Worm (Caenorhabditis elegans) whole organism, late embryonic: ENCODE measurements around the gene lpd-9.

Experiments used
- C08G9.2 ChIP-seq: sonication (generic microtip); optimal IDR thresholded peaks from 2 replicates; lab custom pipeline; 2016; ENCODE audit warnings: mild to moderate bottlenecking, missing genetic modification characterization, moderate library complexity, missing compliant biosample characterization
- F13H6.1 ChIP-seq: sonication (generic microtip); optimal IDR thresholded peaks from 2 replicates; lab custom pipeline; 2016; ENCODE audit warnings: missing genetic modification characterization, missing compliant biosample characterization
- K09A11.1 ChIP-seq: sonication (generic microtip); optimal IDR thresholded peaks from 2 replicates; lab custom pipeline; 2017; ENCODE audit warnings: antibody characterized with exemption, mild to moderate bottlenecking, missing genetic modification characterization, missing compliant biosample characterization; ENCODE audit not compliant: insufficient read depth
- T23F11.4 ChIP-seq: fragments of 200-800 bp; sonication (Bioruptor generic); optimal IDR thresholded peaks from 2 replicates; lab custom pipeline; 2018; ENCODE audit warnings: mild to moderate bottlenecking, missing genetic modification characterization, missing compliant biosample characterization
- ahr-1 ChIP-seq: sonication (generic microtip); optimal IDR thresholded peaks from 2 replicates; lab custom pipeline; 2016; ENCODE audit warnings: missing genetic modification characterization, missing compliant biosample characterization
- ama-1 ChIP-seq: fragments of 150-350 bp; optimal IDR thresholded peaks from 2 replicates; lab custom pipeline; 2014
- ceh-14 ChIP-seq: sonication (generic microtip); optimal IDR thresholded peaks from 2 replicates; lab custom pipeline; 2016; ENCODE audit warnings: missing genotype, missing genetic modification characterization, missing compliant biosample characterization
- ceh-18 ChIP-seq: sonication (generic microtip); optimal IDR thresholded peaks from 2 replicates; lab custom pipeline; 2016; ENCODE audit warnings: missing genetic modification characterization, missing compliant biosample characterization
- ceh-19 ChIP-seq: fragments of 200-800 bp; sonication (Bioruptor generic); optimal IDR thresholded peaks from 2 replicates; lab custom pipeline; 2018; ENCODE audit warnings: mild to moderate bottlenecking, missing genetic modification characterization, missing compliant biosample characterization
- ceh-2 ChIP-seq: sonication (generic microtip); optimal IDR thresholded peaks from 2 replicates; lab custom pipeline; 2016; ENCODE audit warnings: missing genotype, missing genetic modification characterization, missing compliant biosample characterization
- ceh-22 ChIP-seq: sonication (generic microtip); optimal IDR thresholded peaks from 2 replicates; lab custom pipeline; 2017; ENCODE audit warnings: missing biosample characterization, missing genetic modification characterization
- ceh-30 ChIP-seq: fragments of 150-350 bp; optimal IDR thresholded peaks from 2 replicates; lab custom pipeline; 2014; ENCODE audit warnings: missing biosample characterization, missing genetic modification characterization
- ceh-45 ChIP-seq: fragments of 200-800 bp; sonication (Bioruptor generic); IDR thresholded peaks from 2 replicates; pipeline ENCODE4 v1.3.6; 2022; ENCODE audit warnings: missing genetic modification reagents, missing genetic modification characterization, missing compliant biosample characterization
- ceh-48 ChIP-seq: sonication (generic microtip); optimal IDR thresholded peaks from 2 replicates; lab custom pipeline; 2016; ENCODE audit warnings: missing genetic modification characterization, inconsistent platforms, missing compliant biosample characterization
- ceh-6 ChIP-seq: fragments of 200-800 bp; sonication (Bioruptor generic); optimal IDR thresholded peaks from 2 replicates; lab custom pipeline; 2018; ENCODE audit warnings: mild to moderate bottlenecking, missing genetic modification characterization, missing compliant biosample characterization
- che-1 ChIP-seq: sonication (generic microtip); optimal IDR thresholded peaks from 2 replicates; lab custom pipeline; 2016; ENCODE audit warnings: mild to moderate bottlenecking, missing genetic modification characterization, missing compliant biosample characterization
- dmd-4 ChIP-seq: sonication (generic microtip); optimal IDR thresholded peaks from 2 replicates; lab custom pipeline; 2016; ENCODE audit warnings: borderline replicate concordance, missing genetic modification characterization, missing compliant biosample characterization
- dve-1 ChIP-seq: sonication (generic microtip); optimal IDR thresholded peaks from 2 replicates; lab custom pipeline; 2017; ENCODE audit warnings: antibody characterized with exemption, mild to moderate bottlenecking, missing genetic modification characterization, missing compliant biosample characterization
- elt-2 ChIP-seq: sonication (generic microtip); optimal IDR thresholded peaks from 2 replicates; lab custom pipeline; 2016; ENCODE audit warnings: missing genetic modification reagents, missing genetic modification characterization, missing compliant biosample characterization
- elt-4 ChIP-seq: sonication (generic microtip); optimal IDR thresholded peaks from 2 replicates; lab custom pipeline; 2016; ENCODE audit warnings: missing genetic modification characterization, missing compliant biosample characterization
- fax-1 ChIP-seq: sonication (generic microtip); optimal IDR thresholded peaks from 2 replicates; lab custom pipeline; 2016; ENCODE audit warnings: missing genotype, missing genetic modification characterization, missing compliant biosample characterization
- fkh-6 ChIP-seq: sonication (generic microtip); optimal IDR thresholded peaks from 2 replicates; lab custom pipeline; 2016; ENCODE audit warnings: missing genetic modification characterization, missing compliant biosample characterization
- hlh-13 ChIP-seq: fragments of 200-800 bp; sonication (Bioruptor generic); optimal IDR thresholded peaks from 2 replicates; lab custom pipeline; 2018; ENCODE audit warnings: mild to moderate bottlenecking, missing genetic modification characterization, missing compliant biosample characterization
- hlh-15 ChIP-seq: sonication (generic microtip); optimal IDR thresholded peaks from 2 replicates; lab custom pipeline; 2016; ENCODE audit warnings: missing genetic modification characterization, missing compliant biosample characterization
- hlh-8 ChIP-seq: sonication (generic microtip); optimal IDR thresholded peaks from 2 replicates; lab custom pipeline; 2016; ENCODE audit warnings: missing genotype, missing genetic modification characterization, missing compliant biosample characterization
- lim-6 ChIP-seq: sonication (generic microtip); optimal IDR thresholded peaks from 2 replicates; lab custom pipeline; 2016; ENCODE audit warnings: missing genetic modification characterization, missing compliant biosample characterization
- nfya-1 ChIP-seq: sonication (generic microtip); optimal IDR thresholded peaks from 2 replicates; lab custom pipeline; 2017; ENCODE audit warnings: missing genetic modification characterization, mild to moderate bottlenecking, missing compliant biosample characterization, antibody characterized with exemption, moderate library complexity
- nhr-11 ChIP-seq: fragments of 150-350 bp; optimal IDR thresholded peaks from 2 replicates; lab custom pipeline; 2014; ENCODE audit warnings: missing biosample characterization, missing genetic modification characterization
- pag-3 ChIP-seq: sonication (generic microtip); optimal IDR thresholded peaks from 2 replicates; lab custom pipeline; 2016; ENCODE audit warnings: missing compliant biosample characterization, missing genetic modification characterization, borderline replicate concordance
- pat-9 ChIP-seq: fragments of 200-800 bp; sonication (Bioruptor generic); optimal IDR thresholded peaks from 2 replicates; lab custom pipeline; 2018; ENCODE audit warnings: mild to moderate bottlenecking, missing genetic modification characterization, moderate library complexity, missing compliant biosample characterization
- pax-1 ChIP-seq: fragments of 150-350 bp; optimal IDR thresholded peaks from 2 replicates; lab custom pipeline; 2014; ENCODE audit warnings: missing biosample characterization, missing genetic modification characterization
- pha-2 ChIP-seq: sonication (generic microtip); optimal IDR thresholded peaks from 2 replicates; lab custom pipeline; 2017; ENCODE audit warnings: mild to moderate bottlenecking, missing genetic modification characterization, missing compliant biosample characterization
- pqm-1 ChIP-seq: sonication (generic microtip); optimal IDR thresholded peaks from 2 replicates; lab custom pipeline; 2016; ENCODE audit warnings: missing genetic modification characterization, missing compliant biosample characterization
- sdc-2 ChIP-seq: sonication (generic microtip); optimal IDR thresholded peaks from 2 replicates; lab custom pipeline; 2016; ENCODE audit warnings: missing genotype, missing genetic modification characterization, missing compliant biosample characterization
- sox-2 ChIP-seq: fragments of 200-800 bp; sonication (Bioruptor generic); IDR thresholded peaks from 2 replicates; pipeline ENCODE4 v1.3.6; 2022; ENCODE audit warnings: missing genetic modification reagents, missing genetic modification characterization, missing compliant biosample characterization
- sox-4 ChIP-seq: sonication (generic microtip); optimal IDR thresholded peaks from 2 replicates; lab custom pipeline; 2017; ENCODE audit warnings: mild to moderate bottlenecking, missing genetic modification characterization, inconsistent platforms, missing compliant biosample characterization
- tbx-7 ChIP-seq: sonication (generic microtip); optimal IDR thresholded peaks from 2 replicates; lab custom pipeline; 2016; ENCODE audit warnings: missing genotype, missing genetic modification characterization, missing compliant biosample characterization
- ttx-3 ChIP-seq: sonication (generic microtip); optimal IDR thresholded peaks from 2 replicates; lab custom pipeline; 2016; ENCODE audit warnings: missing genetic modification reagents, missing genetic modification characterization, missing compliant biosample characterization
- unc-42 ChIP-seq: sonication (generic microtip); optimal IDR thresholded peaks from 2 replicates; lab custom pipeline; 2016; ENCODE audit warnings: missing genotype, missing genetic modification characterization, missing compliant biosample characterization
- zip-5 ChIP-seq: sonication (generic microtip); optimal IDR thresholded peaks from 2 replicates; lab custom pipeline; 2016; ENCODE audit warnings: missing genetic modification characterization, missing compliant biosample characterization
- ztf-16 ChIP-seq: sonication (generic microtip); optimal IDR thresholded peaks from 2 replicates; lab custom pipeline; 2017; ENCODE audit warnings: missing genetic modification characterization, missing compliant biosample characterization

Gene lpd-9

ce11 chrV:10589774-10590528 is 10.8 kb downstream of the lpd-9 start, which contains the start of gene ttr-23:
Gene ttr-23, minus strand, starts transcription at chrV:10589860.
- no peak for TF ChIP-seq sox-4
- no peak for TF ChIP-seq tbx-7 (tag; lab: Kevin White, UChicago)
- TF ChIP-seq nhr-11 (tag; lab: Kevin White, UChicago), result no peak
- no peak for TF ChIP-seq ceh-6 (GFP tag; lab: Kevin White, UChicago)
- no peak for TF ChIP-seq ttx-3 (tag; lab: Kevin White, UChicago)
- TF ChIP-seq elt-4, result no peak
- TF ChIP-seq F13H6.1 (tag; lab: Kevin White, UChicago), result no peak
- no peak for TF ChIP-seq unc-42 (tag; lab: Kevin White, UChicago)
- no peak for TF ChIP-seq ceh-48 (tag; lab: Kevin White, UChicago)
- TF ChIP-seq ahr-1 (tag; lab: Kevin White, UChicago), result no peak
- TF ChIP-seq C08G9.2 (tag; lab: Kevin White, UChicago), result no peak
- TF ChIP-seq fkh-6 (tag; lab: Kevin White, UChicago), result no peak
- TF ChIP-seq ztf-16 (tag; lab: Kevin White, UChicago), result no peak
- no peak for TF ChIP-seq fax-1
- no peak for TF ChIP-seq pat-9 (tag; lab: Kevin White, UChicago)
- no peak for TF ChIP-seq lim-6 (tag; lab: Kevin White, UChicago)
- TF ChIP-seq ceh-22, result no peak
- TF ChIP-seq ceh-14, result no peak
- no peak for TF ChIP-seq che-1

- no peak for TF ChIP-seq ceh-2
- TF ChIP-seq ceh-14, result no peak
- TF ChIP-seq ceh-30, result no peak
- TF ChIP-seq K09A11.1, result no peak
Measured at ce11 chrV:10592479-10592878, 13.4 kb downstream of the lpd-9 start, which contains the start of gene T21C9.9. Gene T21C9.9, minus strand, starts transcription at chrV:10592579.

- no peak for TF ChIP-seq dve-1 (tag; lab: Kevin White, UChicago)
- no peak for TF ChIP-seq ceh-22
- no peak for TF ChIP-seq fax-1
- no peak for TF ChIP-seq nhr-11 (tag; lab: Kevin White, UChicago)
- TF ChIP-seq lim-6 (tag; lab: Kevin White, UChicago), result no peak
- TF ChIP-seq dmd-4 (tag; lab: Kevin White, UChicago), result no peak
- TF ChIP-seq ceh-6 (GFP tag; lab: Kevin White, UChicago), result no peak
- no peak for TF ChIP-seq ahr-1 (tag; lab: Kevin White, UChicago)
- TF ChIP-seq hlh-15, result no peak
- TF ChIP-seq pag-3 (tag; lab: Kevin White, UChicago), result no peak
- no peak for TF ChIP-seq pha-2 (tag; lab: Kevin White, UChicago)
- TF ChIP-seq ceh-18 (tag; lab: Kevin White, UChicago), result no peak
- TF ChIP-seq C08G9.2 (tag; lab: Kevin White, UChicago), result no peak
- no peak for TF ChIP-seq hlh-13
- TF ChIP-seq hlh-8 (tag; lab: Kevin White, UChicago), result no peak
- TF ChIP-seq zip-5 (tag; lab: Kevin White, UChicago), result no peak
- no peak for TF ChIP-seq che-1
- TF ChIP-seq ceh-19, result no peak
- TF ChIP-seq ceh-45, result no peak
- no peak for TF ChIP-seq T23F11.4 (GFP tag; lab: Kevin White, UChicago)
Measured at ce11 chrV:10594810-10595209, 15.7 kb downstream of the lpd-9 start, which contains the start of gene T21C9.11. Gene T21C9.11, minus strand, starts transcription at chrV:10594910.

- TF ChIP-seq nfya-1 (tag; lab: Kevin White, UChicago) (no peak), sdc-2 (tag; lab: Kevin White, UChicago) (no peak), pax-1 (no peak), sox-2 (GFP tag; lab: Robert Waterston, UW) (no peak), T23F11.4 (GFP tag; lab: Kevin White, UChicago) (no peak), elt-2 (tag; lab: Kevin White, UChicago) (no peak), ama-1 (lab: Kevin White, UChicago) (no peak), pqm-1 (tag; lab: Kevin White, UChicago) (no peak), ceh-6 (GFP tag; lab: Kevin White, UChicago) (no peak), fax-1 (no peak), hlh-15 (no peak), pag-3 (tag; lab: Kevin White, UChicago) (no peak), dmd-4 (tag; lab: Kevin White, UChicago) (no peak)
Measured at ce11 chrV:10597234-10597633, 18.1 kb downstream of the lpd-9 start, which contains the start of gene T21C9.13. Gene T21C9.13, plus strand, starts transcription at chrV:10597266.
